Worm (Caenorhabditis elegans) whole organism, early embryonic: ENCODE results near the gene lgc-54.

Experiments used
- ceh-13 ChIP-seq: fragments of 200-800 bp; sonication (Bioruptor generic); optimal IDR thresholded peaks from 2 replicates; lab custom pipeline; 2018; ENCODE audit warnings: mild to moderate bottlenecking, missing genetic modification characterization, missing compliant biosample characterization
- tbx-11 ChIP-seq: fragments of 200-800 bp; sonication (Bioruptor generic); IDR thresholded peaks from 2 replicates; pipeline ENCODE4 v1.3.6; 2022; ENCODE audit warnings: missing genetic modification characterization, missing compliant biosample characterization

ce11 chrV:6823432-6823831 is 23.0 kb downstream of the lgc-54 start:
- TF ChIP-seq tbx-11 (GFP tag; lab: Robert Waterston, UW) (no peak), ceh-13 (no peak)
